Worm (Caenorhabditis elegans): Measurements from ENCODE around the gene Y39A3B.7.
A peak's percentile ranks its signal among the peaks of the same experiment; 100 is the strongest.

ce11 chrIII:1962552-1962951 lies 22.2 kb downstream of the Y39A3B.7 start:
- TF ChIP-seq zag-1 (tag; optimal IDR thresholded peaks at IDR 0.05) (no peak), sma-9 (GFP tag; optimal IDR thresholded peaks at IDR 0.05) (no peak), sma-9 (tag; optimal IDR thresholded peaks at IDR 0.05) (no peak), nhr-6 (tag; optimal IDR thresholded peaks at IDR 0.05) (no peak), blmp-1 (tag; optimal IDR thresholded peaks at IDR 0.05; ENCODE audit: insufficient read depth) (no peak), egl-27 (tag; optimal IDR thresholded peaks at IDR 0.05) (no peak), unc-55 (GFP tag; optimal IDR thresholded peaks at IDR 0.05) (no peak), fos-1 (tag; optimal IDR thresholded peaks at IDR 0.05) (peak; percentile 6), ztf-11 (tag; optimal IDR thresholded peaks at IDR 0.05) (no peak), elt-1 (tag; optimal IDR thresholded peaks at IDR 0.05) (no peak), ama-1 (optimal IDR thresholded peaks at IDR 0.05) (no peak), lin-13 (GFP tag; optimal IDR thresholded peaks at IDR 0.05) (no peak), nhr-237 (tag; optimal IDR thresholded peaks at IDR 0.05) (no peak), F13H6.1 (tag; optimal IDR thresholded peaks at IDR 0.05) (no peak), lsy-2 (tag; optimal IDR thresholded peaks at IDR 0.05) (no peak)

All from whole organism, L2 larva.